Worm (Caenorhabditis elegans): Measurements from ENCODE around the gene hrg-5.

ce11 chrIV:11019962-11020550 lies 9.2 kb downstream of the hrg-5 start, which contains the start of gene F13H10.8:
- TF ChIP-seq lsy-2 (tag; optimal IDR thresholded peaks at IDR 0.05): peak; percentile 9 to 50
- TF ChIP-seq C34B4.2 (tag; optimal IDR thresholded peaks at IDR 0.05): no peak
- TF ChIP-seq dpl-1 (GFP tag; optimal IDR thresholded peaks at IDR 0.05): peak; percentile 19 to 48 (median 20)
- TF ChIP-seq pax-3 (tag; optimal IDR thresholded peaks at IDR 0.05): no peak
- TF ChIP-seq lin-15B (tag; optimal IDR thresholded peaks at IDR 0.05): peak; percentile 18
- peak in 1 of 2 experiments; percentile 1 for TF ChIP-seq mdl-1 (tag; optimal IDR thresholded peaks at IDR 0.05)
- peak; percentile 24 for TF ChIP-seq snpc-4 (tag; optimal IDR thresholded peaks at IDR 0.05)
- TF ChIP-seq lir-3 (tag; optimal IDR thresholded peaks at IDR 0.05; ENCODE audit: poor library complexity): no peak
- no peak for TF ChIP-seq efl-3 (GFP tag; optimal IDR thresholded peaks at IDR 0.05)
